Worm (Caenorhabditis elegans): Measurements from ENCODE around the gene ran-2.

- TF ChIP-seq W03F9.2 (tag; optimal IDR thresholded peaks at IDR 0.05): no peak
- no peak for TF ChIP-seq dao-5 (tag; optimal IDR thresholded peaks at IDR 0.05)
Observed at ce11 chrIII:7969121-7969520, 35.8 kb downstream of the ran-2 start, which contains the start of the genes F54H12.8 and F54H12.7.
